Worm (Caenorhabditis elegans) whole organism, L1 larva: Measurements from ENCODE around the gene gfi-3.

Experiments
- F16B12.6 ChIP-seq: fragments of 150-350 bp; optimal IDR thresholded peaks from 2 replicates; lab custom pipeline; 2014; ENCODE audit warnings: missing biosample characterization, missing genetic modification characterization
- alr-1 ChIP-seq: fragments of 200-800 bp; sonication (Bioruptor generic); optimal IDR thresholded peaks from 2 replicates; lab custom pipeline; 2018; ENCODE audit warnings: borderline replicate concordance, mild to moderate bottlenecking, missing genetic modification characterization, missing compliant biosample characterization
- blmp-1 ChIP-seq: fragments of 150-350 bp; optimal IDR thresholded peaks from 2 replicates; lab custom pipeline; 2014; ENCODE audit warnings: missing biosample characterization, missing genetic modification characterization
- ceh-90 ChIP-seq: sonication (generic microtip); optimal IDR thresholded peaks from 2 replicates; lab custom pipeline; 2016; ENCODE audit warnings: missing genetic modification characterization, missing compliant biosample characterization
- ces-1 ChIP-seq: fragments of 150-350 bp; optimal IDR thresholded peaks from 2 replicates; lab custom pipeline; 2014; ENCODE audit warnings: missing biosample characterization, missing genetic modification reagents, missing genetic modification characterization
- dpl-1 ChIP-seq, 3 experiments: fragments of 150-350 bp in 2 of 3; sonication (generic microtip) in 1 of 3; optimal IDR thresholded peaks; 2 replicates each; lab custom pipeline; 2014 to 2017; ENCODE audit warnings: missing biosample characterization in 3 of 3, missing genetic modification characterization in 3 of 3, missing genetic modification reagents in 3 of 3
- efl-1 ChIP-seq, 4 experiments: fragments of 150-350 bp; optimal IDR thresholded peaks in 3 of 4; peaks in 1 of 4; 1 replicate in 1 of 4; 2 replicates in 3 of 4; lab custom pipeline; 2014; ENCODE audit warnings: missing biosample characterization in 2 of 4, missing genetic modification characterization in 2 of 4, missing genetic modification reagents in 2 of 4
- efl-3 ChIP-seq: fragments of 200-800 bp; sonication (Bioruptor generic); optimal IDR thresholded peaks from 2 replicates; lab custom pipeline; 2018; ENCODE audit warnings: mild to moderate bottlenecking, missing genetic modification characterization, missing compliant biosample characterization
- elt-2 ChIP-seq: sonication (generic microtip); optimal IDR thresholded peaks from 2 replicates; lab custom pipeline; 2016; ENCODE audit warnings: missing genetic modification characterization, mild to moderate bottlenecking, inconsistent platforms, missing compliant biosample characterization, missing genetic modification reagents
- elt-3 ChIP-seq, 6 experiments: fragments of 150-350 bp in 1 of 6; sonication (generic microtip); optimal IDR thresholded peaks; 2 replicates each; lab custom pipeline; 2017 to 2018; ENCODE audit warnings: missing biosample characterization in 6 of 6, missing genetic modification characterization in 6 of 6, inconsistent platforms in 1 of 6
- ets-5 ChIP-seq: fragments of 200-800 bp; sonication (Bioruptor generic); IDR thresholded peaks from 2 replicates; pipeline ENCODE4 v1.3.6; 2022; ENCODE audit warnings: missing genetic modification characterization, missing compliant biosample characterization
- fkh-8 ChIP-seq: sonication (generic microtip); optimal IDR thresholded peaks from 2 replicates; lab custom pipeline; 2016; ENCODE audit warnings: mild to moderate bottlenecking, missing genetic modification characterization, missing compliant biosample characterization
- grh-1 ChIP-seq: fragments of 200-800 bp; sonication (Bioruptor generic); IDR thresholded peaks from 2 replicates; pipeline ENCODE4 v1.3.6; 2022; ENCODE audit warnings: missing genetic modification reagents, missing genetic modification characterization, missing compliant biosample characterization
- hlh-17 ChIP-seq: fragments of 200-800 bp; sonication (Bioruptor generic); optimal IDR thresholded peaks from 2 replicates; lab custom pipeline; 2018; ENCODE audit warnings: missing genetic modification characterization, mild to moderate bottlenecking, missing compliant biosample characterization, moderate library complexity, borderline replicate concordance
- jun-1 ChIP-seq: fragments of 150-350 bp; optimal IDR thresholded peaks from 2 replicates; lab custom pipeline; 2014; ENCODE audit warnings: missing biosample characterization, missing genetic modification reagents, missing genetic modification characterization
- lin-13 ChIP-seq: fragments of 150-350 bp; optimal IDR thresholded peaks from 2 replicates; lab custom pipeline; 2014; ENCODE audit warnings: missing biosample characterization, missing genetic modification reagents, missing genetic modification characterization
- lin-14 ChIP-seq: fragments of 200-800 bp; sonication (Bioruptor generic); optimal IDR thresholded peaks from 2 replicates; lab custom pipeline; 2018; ENCODE audit warnings: mild to moderate bottlenecking, missing genetic modification characterization, moderate library complexity, missing compliant biosample characterization
- lin-35 ChIP-seq, 2 experiments: fragments of 150-350 bp; optimal IDR thresholded peaks; 2 replicates each; lab custom pipeline; 2014; ENCODE audit warnings: missing biosample characterization in 2 of 2, missing genetic modification characterization in 2 of 2, missing genetic modification reagents in 2 of 2
- lsy-2 ChIP-seq, 2 experiments: fragments of 150-350 bp; optimal IDR thresholded peaks; 2 replicates each; lab custom pipeline; 2014; ENCODE audit warnings: missing biosample characterization in 2 of 2, missing genetic modification characterization in 2 of 2
- mab-9 ChIP-seq: fragments of 200-800 bp; sonication (Bioruptor generic); IDR thresholded peaks from 2 replicates; pipeline ENCODE4 v1.3.6; 2022; ENCODE audit warnings: missing genetic modification reagents, missing genetic modification characterization, missing compliant biosample characterization
- mdl-1 ChIP-seq, 2 experiments: fragments of 150-350 bp; optimal IDR thresholded peaks; 2 replicates each; lab custom pipeline; 2014 to 2017; ENCODE audit warnings: missing biosample characterization in 2 of 2, missing genetic modification characterization in 2 of 2, inconsistent platforms in 1 of 2
- mep-1 ChIP-seq: fragments of 150-350 bp; optimal IDR thresholded peaks from 2 replicates; lab custom pipeline; 2014; ENCODE audit warnings: missing biosample characterization, missing genetic modification characterization
- nhr-19 ChIP-seq: fragments of 200-800 bp; sonication (Bioruptor generic); conservative IDR thresholded peaks from 2 replicates; pipeline ENCODE4 v1.3.6; 2022; ENCODE audit warnings: missing genetic modification characterization, missing compliant biosample characterization
- nhr-20 ChIP-seq: sonication (generic microtip); optimal IDR thresholded peaks from 2 replicates; lab custom pipeline; 2016; ENCODE audit warnings: mild to moderate bottlenecking, missing genetic modification characterization, missing compliant biosample characterization
- nhr-47 ChIP-seq: sonication (generic microtip); optimal IDR thresholded peaks from 2 replicates; lab custom pipeline; 2016; ENCODE audit warnings: mild to moderate bottlenecking, missing genetic modification characterization, moderate library complexity, missing compliant biosample characterization
- nhr-71 ChIP-seq: sonication (generic microtip); optimal IDR thresholded peaks from 2 replicates; lab custom pipeline; 2016; ENCODE audit warnings: mild to moderate bottlenecking, missing genetic modification characterization, moderate library complexity, missing compliant biosample characterization
- nhr-85 ChIP-seq: sonication (generic microtip); peaks from one replicate; lab custom pipeline; 2016; ENCODE audit warnings: missing genetic modification characterization, inconsistent platforms, missing compliant biosample characterization
- nhr-90 ChIP-seq: sonication (generic microtip); optimal IDR thresholded peaks from 2 replicates; lab custom pipeline; 2016; ENCODE audit warnings: mild to moderate bottlenecking, missing genetic modification characterization, missing compliant biosample characterization; ENCODE audit not compliant: poor library complexity
- rnt-1 ChIP-seq: sonication (generic microtip); optimal IDR thresholded peaks from 2 replicates; lab custom pipeline; 2016; ENCODE audit warnings: mild to moderate bottlenecking, missing genetic modification characterization, moderate library complexity, missing compliant biosample characterization
- snpc-4 ChIP-seq: fragments of 150-350 bp; optimal IDR thresholded peaks from 2 replicates; lab custom pipeline; 2014; ENCODE audit warnings: missing biosample characterization, missing genetic modification characterization
- snu-23 ChIP-seq: sonication (generic microtip); optimal IDR thresholded peaks from 2 replicates; lab custom pipeline; 2016; ENCODE audit warnings: missing genetic modification characterization, missing compliant biosample characterization
- sup-37 ChIP-seq: fragments of 200-800 bp; sonication (Bioruptor generic); optimal IDR thresholded peaks from 2 replicates; lab custom pipeline; 2018; ENCODE audit warnings: mild to moderate bottlenecking, missing genetic modification characterization, missing compliant biosample characterization
- tbx-2 ChIP-seq: sonication (generic microtip); optimal IDR thresholded peaks from 2 replicates; lab custom pipeline; 2016; ENCODE audit warnings: missing genetic modification characterization, missing compliant biosample characterization
- tlp-1 ChIP-seq: fragments of 150-350 bp; optimal IDR thresholded peaks from 2 replicates; lab custom pipeline; 2014; ENCODE audit warnings: missing biosample characterization, missing genetic modification characterization
- unc-130 ChIP-seq: fragments of 150-350 bp; optimal IDR thresholded peaks from 2 replicates; lab custom pipeline; 2017; ENCODE audit warnings: missing biosample characterization, missing genetic modification characterization, inconsistent platforms
- unc-30 ChIP-seq: sonication (generic microtip); optimal IDR thresholded peaks from 2 replicates; lab custom pipeline; 2017; ENCODE audit warnings: missing biosample characterization, missing genetic modification characterization
- unc-86 ChIP-seq: sonication (generic microtip); optimal IDR thresholded peaks from 2 replicates; lab custom pipeline; 2016; ENCODE audit warnings: missing genetic modification characterization, missing compliant biosample characterization
- vab-15 ChIP-seq: sonication (generic microtip); optimal IDR thresholded peaks from 2 replicates; lab custom pipeline; 2017; ENCODE audit warnings: missing genotype, mild to moderate bottlenecking, missing genetic modification characterization, missing compliant biosample characterization
- xbp-1 ChIP-seq: sonication (generic microtip); optimal IDR thresholded peaks from 2 replicates; lab custom pipeline; 2016; ENCODE audit warnings: missing genetic modification characterization, missing compliant biosample characterization
- ztf-4 ChIP-seq: fragments of 150-350 bp; optimal IDR thresholded peaks from 2 replicates; lab custom pipeline; 2014; ENCODE audit warnings: missing biosample characterization, missing genetic modification characterization

gfi-3 gene

ce11 chrX:14505578-14506353, 25.4 kb downstream of the gfi-3 start (continued):
- no peak for TF ChIP-seq snpc-4 (tag; lab: Kevin White, UChicago)
- peak; percentile 9 for TF ChIP-seq F16B12.6 (tag; lab: Kevin White, UChicago)
- TF ChIP-seq dpl-1 (GFP tag; optimal IDR thresholded peaks at IDR 0.05; lab: Kevin White, UChicago), result peak in 1 of 3 experiments; percentile 10
- TF ChIP-seq elt-3 (tag; optimal IDR thresholded peaks at IDR 0.05; lab: Kevin White, UChicago), result peak; percentile 26 to 98 (median 58)
- no peak for TF ChIP-seq ceh-90 (tag; lab: Kevin White, UChicago)
- no peak for TF ChIP-seq unc-130 (tag; lab: Kevin White, UChicago)
- no peak for TF ChIP-seq ces-1 (GFP tag; lab: Kevin White, UChicago)
- no peak for TF ChIP-seq sup-37 (GFP tag; lab: Kevin White, UChicago)
- TF ChIP-seq unc-86, result no peak
- TF ChIP-seq vab-15, result no peak
- no peak for TF ChIP-seq mab-9 (GFP tag; lab: Robert Waterston, UW)
- peak; percentile 82 for TF ChIP-seq nhr-71
- TF ChIP-seq ets-5 (GFP tag; lab: Robert Waterston, UW), result no peak
- TF ChIP-seq hlh-17 (GFP tag; lab: Kevin White, UChicago), result no peak
- TF ChIP-seq alr-1, result no peak
- TF ChIP-seq lsy-2 (tag; optimal IDR thresholded peaks at IDR 0.05; lab: Kevin White, UChicago), result peak; percentile 14 to 42
- peak; percentile 7 for TF ChIP-seq jun-1 (tag; lab: Kevin White, UChicago)

ce11 chrX:14507992-14508391, 27.6 kb downstream of the gfi-3 start:
- peak; percentile 3 for TF ChIP-seq lin-13 (GFP tag; lab: Kevin White, UChicago)
- peak; percentile 98 for TF ChIP-seq nhr-85 (tag; lab: Kevin White, UChicago)
- TF ChIP-seq rnt-1 (tag; lab: Kevin White, UChicago), result peak; percentile 1
- peak in 5 of 6 experiments; percentile 1 to 83 (median 44) for TF ChIP-seq elt-3 (tag; optimal IDR thresholded peaks at IDR 0.05; lab: Kevin White, UChicago)
- TF ChIP-seq efl-3 (GFP tag; lab: Kevin White, UChicago), result no peak
- peak; percentile 74 for TF ChIP-seq nhr-71
- no peak for TF ChIP-seq elt-2
- TF ChIP-seq blmp-1, result peak; percentile 90
- peak; percentile 67 for TF ChIP-seq nhr-90 (tag; lab: Kevin White, UChicago)
- TF ChIP-seq alr-1, result no peak
- TF ChIP-seq fkh-8 (tag; lab: Kevin White, UChicago), result no peak
- TF ChIP-seq snu-23 (GFP tag; lab: Kevin White, UChicago), result peak; percentile 65
- TF ChIP-seq nhr-47 (tag; lab: Kevin White, UChicago), result peak; percentile 48
- peak in 1 of 2 experiments; percentile 24 for TF ChIP-seq lsy-2 (tag; optimal IDR thresholded peaks at IDR 0.05; lab: Kevin White, UChicago)
- TF ChIP-seq tlp-1 (tag; lab: Kevin White, UChicago), result no peak
- TF ChIP-seq nhr-20, result peak; percentile 82
- TF ChIP-seq grh-1, result peak; percentile 94
- peak in 1 of 2 experiments; percentile 55 for TF ChIP-seq mdl-1 (tag; optimal IDR thresholded peaks at IDR 0.05; lab: Kevin White, UChicago)
- peak; percentile 12 to 41 for TF ChIP-seq lin-35 (GFP tag; optimal IDR thresholded peaks at IDR 0.05; lab: Kevin White, UChicago)
- TF ChIP-seq lin-14 (GFP tag; lab: Kevin White, UChicago), result peak; percentile 86
- peak; percentile 37 for TF ChIP-seq ztf-4 (tag; lab: Kevin White, UChicago)
- TF ChIP-seq tbx-2, result peak; percentile 2
- TF ChIP-seq nhr-19, result peak; percentile 55
- TF ChIP-seq efl-1 (optimal IDR thresholded peaks at IDR 0.05; lab: Kevin White, UChicago), result no peak
- TF ChIP-seq efl-1 (GFP tag; optimal IDR thresholded peaks at IDR 0.05 in 1 of 2; lab: Kevin White, UChicago), result peak in 1 of 2 experiments; percentile 28
- no peak for TF ChIP-seq unc-30 (tag; lab: Kevin White, UChicago)
- peak; percentile 1 for TF ChIP-seq xbp-1
- TF ChIP-seq mep-1, result peak; percentile 59
